Fruit fly (Drosophila melanogaster) whole organism, wandering third instar larva: ENCODE measurements around the gene Dhfr.
A peak's percentile ranks its signal among the peaks of the same experiment; 100 is the strongest.

Experiments
- Abd-B ChIP-seq: fragments of >200 bp; optimal IDR thresholded peaks from 2 replicates; lab custom pipeline; 2017; ENCODE audit warnings: missing biosample characterization, missing genetic modification characterization
- CG32264 ChIP-seq: fragments of 200-800 bp; sonication (Bioruptor generic); optimal IDR thresholded peaks from 2 replicates; lab custom pipeline; 2016; ENCODE audit warnings: missing biosample characterization, missing genetic modification characterization
- CG9705 ChIP-seq: fragments of 200-800 bp; sonication (Bioruptor generic); optimal IDR thresholded peaks from 2 replicates; lab custom pipeline; 2018; ENCODE audit warnings: missing biosample characterization, mild to moderate bottlenecking, missing genetic modification characterization
- CrebA ChIP-seq: fragments of 200-800 bp; sonication (Bioruptor generic); optimal IDR thresholded peaks from 2 replicates; lab custom pipeline; 2016; ENCODE audit warnings: missing biosample characterization, mild to moderate bottlenecking, missing genetic modification characterization, borderline replicate concordance
- Dfd ChIP-seq: fragments of >200 bp; optimal IDR thresholded peaks from 2 replicates; lab custom pipeline; 2017; ENCODE audit warnings: missing biosample characterization, missing genetic modification characterization
- Dif ChIP-seq: fragments of 200-275, 200-300 bp; sonication (Bioruptor generic); optimal IDR thresholded peaks from 2 replicates; lab custom pipeline; 2018; ENCODE audit warnings: missing biosample characterization, missing genetic modification characterization; ENCODE audit not compliant: partially characterized antibody
- GATAd ChIP-seq: sonication (Bioruptor generic); optimal IDR thresholded peaks from 2 replicates; lab custom pipeline; 2016; ENCODE audit warnings: missing biosample characterization, missing genetic modification characterization
- HLH106 ChIP-seq: fragments of 200-800 bp; optimal IDR thresholded peaks from 3 replicates; lab custom pipeline; 2019; ENCODE audit warnings: missing biosample characterization, mild to moderate bottlenecking, missing genetic modification characterization, moderate library complexity
- Hnf4 ChIP-seq: fragments of 200-800 bp; sonication (Bioruptor generic); optimal IDR thresholded peaks from 2 replicates; lab custom pipeline; 2016; ENCODE audit warnings: missing biosample characterization, mild to moderate bottlenecking, missing genetic modification characterization
- Hr78 ChIP-seq: fragments of >200 bp; optimal IDR thresholded peaks from 2 replicates; lab custom pipeline; 2017; ENCODE audit warnings: missing biosample characterization, missing genetic modification characterization
- Hr83 ChIP-seq: fragments of 200-300 bp; sonication (Bioruptor generic); optimal IDR thresholded peaks from 2 replicates; lab custom pipeline; 2016; ENCODE audit warnings: missing biosample characterization, mild to moderate bottlenecking, missing genetic modification characterization, moderate library complexity; ENCODE audit not compliant: poor library complexity, severe bottlenecking
- Jra ChIP-seq: sonication (Bioruptor generic); optimal IDR thresholded peaks from 2 replicates; lab custom pipeline; 2016; ENCODE audit warnings: missing biosample characterization, missing genetic modification characterization
- Mio ChIP-seq: sonication (Bioruptor generic); optimal IDR thresholded peaks from 2 replicates; lab custom pipeline; 2016; ENCODE audit warnings: missing biosample characterization, missing genetic modification characterization
- Myc ChIP-seq: fragments of >200 bp; optimal IDR thresholded peaks from 2 replicates; lab custom pipeline; 2017
- N ChIP-seq: fragments of >200 bp; optimal IDR thresholded peaks from 2 replicates; lab custom pipeline; 2018; ENCODE audit warnings: missing biosample characterization, missing external identifiers, missing genetic modification characterization
- OdsH ChIP-seq: fragments of 200-800 bp; sonication (Bioruptor generic); optimal IDR thresholded peaks from 2 replicates; lab custom pipeline; 2016; ENCODE audit warnings: missing biosample characterization, mild to moderate bottlenecking, missing genetic modification characterization
- Rel ChIP-seq, 2 experiments: fragments of 200-800 bp; sonication (Bioruptor generic) in 1 of 2; optimal IDR thresholded peaks; 2 replicates in 1 of 2; 3 replicates in 1 of 2; lab custom pipeline; 2016 to 2019; ENCODE audit warnings: mild to moderate bottlenecking in 2 of 2, missing biosample characterization in 2 of 2, missing genetic modification characterization in 2 of 2, moderate library complexity in 1 of 2
- Sp1 ChIP-seq: fragments of 200-800 bp; sonication (Bioruptor generic); optimal IDR thresholded peaks from 3 replicates; lab custom pipeline; 2019; ENCODE audit warnings: missing biosample characterization, mild to moderate bottlenecking, missing genetic modification characterization, moderate library complexity
- Vsx2 ChIP-seq: fragments of 200-300, 225-300 bp; sonication (Bioruptor generic); optimal IDR thresholded peaks from 2 replicates; lab custom pipeline; 2018; ENCODE audit warnings: missing biosample characterization, missing genetic modification characterization; ENCODE audit not compliant: partially characterized antibody
- br ChIP-seq: fragments of 200-800 bp; sonication (Bioruptor generic); optimal IDR thresholded peaks from 2 replicates; lab custom pipeline; 2016; ENCODE audit warnings: missing biosample characterization, missing genetic modification characterization
- brk ChIP-seq: fragments of 200-800 bp; sonication (Bioruptor generic); optimal IDR thresholded peaks from 2 replicates; lab custom pipeline; 2016; ENCODE audit warnings: missing biosample characterization, mild to moderate bottlenecking, missing genetic modification characterization
- dl ChIP-seq, 2 experiments: fragments of 175-275, 200-275 bp in 1 of 2; fragments of 200-275 bp in 1 of 2; sonication (Bioruptor generic); optimal IDR thresholded peaks; lab custom pipeline; 2018; ENCODE audit warnings: mild to moderate bottlenecking in 2 of 2, missing biosample characterization in 2 of 2, missing genetic modification characterization in 2 of 2, moderate library complexity in 2 of 2; ENCODE audit not compliant: partially characterized antibody in 2 of 2, insufficient read depth in 1 of 2
- dmrt93B ChIP-seq: fragments of 200-800 bp; sonication (Bioruptor generic); optimal IDR thresholded peaks from 2 replicates; lab custom pipeline; 2018; ENCODE audit warnings: missing biosample characterization, mild to moderate bottlenecking, missing genetic modification characterization
- dsf ChIP-seq: sonication (Bioruptor generic); optimal IDR thresholded peaks from 2 replicates; lab custom pipeline; 2016; ENCODE audit warnings: missing biosample characterization, missing genetic modification characterization, borderline replicate concordance
- ey ChIP-seq: fragments of 200-800 bp; sonication (Bioruptor generic); optimal IDR thresholded peaks from 2 replicates; lab custom pipeline; 2016; ENCODE audit warnings: missing biosample characterization, missing genetic modification characterization
- foxo ChIP-seq, 2 experiments: fragments of 200-800 bp; sonication (Bioruptor generic); optimal IDR thresholded peaks; 2 replicates in 1 of 2; 3 replicates in 1 of 2; lab custom pipeline; 2016 to 2017; ENCODE audit warnings: missing biosample characterization in 2 of 2, missing genetic modification characterization in 2 of 2
- fru ChIP-seq: fragments of 200-800 bp; sonication (Bioruptor generic); optimal IDR thresholded peaks from 3 replicates; lab custom pipeline; 2016; ENCODE audit warnings: missing biosample characterization, mild to moderate bottlenecking, missing genetic modification characterization
- h ChIP-seq: fragments of 200-800 bp; sonication (Bioruptor generic); optimal IDR thresholded peaks from 3 replicates; lab custom pipeline; 2016; ENCODE audit warnings: missing biosample characterization, mild to moderate bottlenecking, missing genetic modification characterization
- jim ChIP-seq: fragments of 175-275, 200-325 bp; sonication (Bioruptor generic); optimal IDR thresholded peaks from 2 replicates; lab custom pipeline; 2016; ENCODE audit warnings: missing biosample characterization, mild to moderate bottlenecking, missing genetic modification characterization
- lola ChIP-seq: fragments of >200 bp; optimal IDR thresholded peaks from 2 replicates; lab custom pipeline; 2017; ENCODE audit warnings: missing biosample characterization, missing genetic modification characterization
- pan ChIP-seq: fragments of >200 bp; optimal IDR thresholded peaks from 2 replicates; lab custom pipeline; 2017
- psq ChIP-seq: fragments of 200-800 bp; sonication (Bioruptor generic); optimal IDR thresholded peaks from 3 replicates; lab custom pipeline; 2017; ENCODE audit warnings: missing biosample characterization, mild to moderate bottlenecking, missing genetic modification characterization, moderate library complexity
- rgr ChIP-seq: fragments of 200-800 bp; sonication (Bioruptor generic); optimal IDR thresholded peaks from 3 replicates; lab custom pipeline; 2016; ENCODE audit warnings: missing biosample characterization, mild to moderate bottlenecking, missing genetic modification characterization
- sage ChIP-seq: fragments of 200-800 bp; sonication (Bioruptor generic); optimal IDR thresholded peaks from 2 replicates; lab custom pipeline; 2016; ENCODE audit warnings: missing biosample characterization, mild to moderate bottlenecking, missing genetic modification characterization
- sv ChIP-seq: fragments of 200-800 bp; sonication (Bioruptor generic); optimal IDR thresholded peaks from 3 replicates; lab custom pipeline; 2016; ENCODE audit warnings: missing biosample characterization, missing genetic modification characterization
- tai ChIP-seq: sonication (Bioruptor generic); optimal IDR thresholded peaks from 2 replicates; lab custom pipeline; 2016; ENCODE audit warnings: missing biosample characterization, missing genetic modification characterization
- usp ChIP-seq: fragments of >200 bp; optimal IDR thresholded peaks from 2 replicates; lab custom pipeline; 2017; ENCODE audit warnings: missing biosample characterization, missing genetic modification characterization
- woc ChIP-seq: sonication (Bioruptor generic); optimal IDR thresholded peaks from 2 replicates; lab custom pipeline; 2016; ENCODE audit warnings: missing biosample characterization, mild to moderate bottlenecking, missing genetic modification characterization

The Dhfr gene

DNA sequence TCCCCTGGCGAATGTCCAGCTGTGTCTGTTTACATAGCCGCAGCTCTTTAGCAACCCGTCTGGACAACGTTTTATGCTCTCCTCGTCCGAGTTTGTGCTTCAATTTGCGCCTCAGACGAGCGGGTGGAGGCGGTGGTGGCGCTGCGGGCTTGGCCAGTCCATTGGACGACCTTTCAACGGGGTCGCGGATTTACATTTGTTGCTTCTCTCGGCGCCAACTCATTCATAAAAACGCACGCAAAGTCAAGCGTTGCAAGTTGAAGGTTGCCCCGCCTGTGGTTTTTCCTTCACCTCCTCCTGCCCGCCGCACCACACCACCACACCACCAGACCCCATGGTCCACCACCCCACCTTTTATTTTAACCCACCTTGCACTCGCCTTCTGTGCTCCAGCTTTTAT is 26.7 kb downstream of the Dhfr start:
- no peak for TF ChIP-seq psq
- no peak for TF ChIP-seq Hr78 (GFP tag; lab: Kevin White, UChicago)
- TF ChIP-seq CG32264 (GFP tag; lab: Kevin White, UChicago), result no peak
- no peak for TF ChIP-seq CrebA (GFP tag; lab: Kevin White, UChicago)
- TF ChIP-seq jim, result no peak
- no peak for TF ChIP-seq fru
- TF ChIP-seq Sp1 (GFP tag; lab: Kevin White, UChicago), result no peak
- no peak for TF ChIP-seq Dif (GFP tag; lab: Kevin White, UChicago)
- TF ChIP-seq usp (GFP tag; lab: Kevin White, UChicago), result no peak
- TF ChIP-seq Abd-B (GFP tag; lab: Kevin White, UChicago), result no peak
- no peak for TF ChIP-seq N (GFP tag; lab: Kevin White, UChicago)
- TF ChIP-seq sv, result no peak

DNA sequence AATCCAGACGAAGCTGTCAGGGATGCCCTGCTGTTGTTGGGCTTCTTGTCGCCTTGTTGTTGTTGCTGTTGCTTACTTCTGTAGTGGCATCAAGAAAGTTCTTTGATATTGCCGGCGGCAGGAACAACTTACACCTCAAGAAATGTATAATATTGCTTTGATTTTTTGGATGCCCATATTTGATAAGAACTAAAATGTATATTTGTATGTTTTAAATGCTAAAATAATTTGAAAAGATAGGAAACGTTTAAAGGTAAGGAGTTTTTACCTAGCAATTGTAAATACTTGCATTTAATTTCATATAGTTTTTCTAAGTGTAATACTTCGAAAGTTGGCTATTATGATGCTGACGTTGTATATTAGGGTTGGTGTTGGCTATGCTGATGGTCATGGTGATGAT is 29.2 kb downstream of the Dhfr start:
- TF ChIP-seq sv (no peak), CG9705 (GFP tag; lab: Kevin White, UChicago) (no peak), OdsH (peak; percentile 41), rgr (GFP tag; lab: Kevin White, UChicago) (peak; percentile 4), brk (GFP tag; lab: Kevin White, UChicago) (no peak), pan (no peak), Hr83 (no peak), Mio (GFP tag; lab: Kevin White, UChicago) (no peak), fru (peak; percentile 36), foxo (GFP tag; optimal IDR thresholded peaks at IDR 0.05; lab: Kevin White, UChicago) (peak in 1 of 2 experiments; percentile 30), Vsx2 (no peak), Hnf4 (peak; percentile 16), dl (GFP tag; optimal IDR thresholded peaks at IDR 0.05; lab: Kevin White, UChicago; ENCODE audit: insufficient read depth in 1 of 2, partially characterized antibody in 2 of 2) (no peak), HLH106 (peak; percentile 21), dsf (GFP tag; lab: Kevin White, UChicago) (no peak), usp (GFP tag; lab: Kevin White, UChicago) (no peak), jim (no peak), Dfd (GFP tag; lab: Kevin White, UChicago) (no peak), Sp1 (GFP tag; lab: Kevin White, UChicago) (no peak), Dif (GFP tag; lab: Kevin White, UChicago) (no peak), sage (GFP tag; lab: Kevin White, UChicago) (no peak), psq (peak; percentile 4), woc (GFP tag; lab: Kevin White, UChicago) (no peak), CrebA (GFP tag; lab: Kevin White, UChicago) (no peak), Jra (GFP tag; lab: Kevin White, UChicago) (no peak), lola (GFP tag; lab: Kevin White, UChicago) (no peak), dmrt93B (GFP tag; lab: Kevin White, UChicago) (no peak), tai (GFP tag; lab: Kevin White, UChicago) (no peak), GATAd (no peak), Abd-B (GFP tag; lab: Kevin White, UChicago) (no peak), ey (GFP tag; lab: Kevin White, UChicago) (no peak), Hr78 (GFP tag; lab: Kevin White, UChicago) (no peak), N (GFP tag; lab: Kevin White, UChicago) (no peak), h (GFP tag; lab: Kevin White, UChicago) (peak; percentile 21), Myc (no peak), Rel (GFP tag; optimal IDR thresholded peaks at IDR 0.05; lab: Kevin White, UChicago) (no peak), Rel (tag; optimal IDR thresholded peaks at IDR 0.05; lab: Kevin White, UChicago) (no peak), br (GFP tag; lab: Kevin White, UChicago) (no peak), CG32264 (GFP tag; lab: Kevin White, UChicago) (no peak)
